Worm (Caenorhabditis elegans): ENCODE data around the gene C10A4.2.

DNA sequence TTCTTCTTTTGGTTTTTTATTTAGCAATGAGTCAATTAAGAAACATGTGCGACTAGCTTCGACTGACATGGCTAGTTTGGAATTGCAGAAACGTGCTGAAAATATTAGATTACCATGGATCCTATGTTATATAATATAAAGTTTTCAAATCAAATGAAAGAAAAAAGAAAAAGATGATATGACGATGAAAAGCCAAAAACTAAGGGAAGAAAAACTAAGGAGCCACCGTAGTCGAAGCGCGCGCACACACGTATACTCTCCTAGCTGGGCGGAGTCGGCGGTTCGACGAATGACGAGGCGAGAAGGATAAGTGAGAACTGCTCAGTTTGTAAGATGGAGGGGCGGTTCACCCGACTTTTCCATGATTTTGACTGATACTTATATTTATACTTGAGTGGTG is 14.8 kb downstream of the C10A4.2 start, which contains the start of gene mnm-2:
- TF ChIP-seq med-1 (GFP tag; optimal IDR thresholded peaks at IDR 0.05; ENCODE audit: insufficient read depth) = no peak
- no peak for TF ChIP-seq ztf-23 (GFP tag; IDR thresholded peaks at IDR 0.05)
- TF ChIP-seq tab-1 (GFP tag; IDR thresholded peaks at IDR 0.05) = no peak
- no peak for TF ChIP-seq cog-1 (tag; optimal IDR thresholded peaks at IDR 0.05)
- no peak for TF ChIP-seq T22C8.4 (GFP tag; IDR thresholded peaks at IDR 0.05)
- TF ChIP-seq ztf-29 (GFP tag; IDR thresholded peaks at IDR 0.05) = no peak
- no peak for TF ChIP-seq klf-2 (GFP tag; conservative IDR thresholded peaks at IDR 0.05)
